Worm (Caenorhabditis elegans): ENCODE data around the gene rml-4.

DNA sequence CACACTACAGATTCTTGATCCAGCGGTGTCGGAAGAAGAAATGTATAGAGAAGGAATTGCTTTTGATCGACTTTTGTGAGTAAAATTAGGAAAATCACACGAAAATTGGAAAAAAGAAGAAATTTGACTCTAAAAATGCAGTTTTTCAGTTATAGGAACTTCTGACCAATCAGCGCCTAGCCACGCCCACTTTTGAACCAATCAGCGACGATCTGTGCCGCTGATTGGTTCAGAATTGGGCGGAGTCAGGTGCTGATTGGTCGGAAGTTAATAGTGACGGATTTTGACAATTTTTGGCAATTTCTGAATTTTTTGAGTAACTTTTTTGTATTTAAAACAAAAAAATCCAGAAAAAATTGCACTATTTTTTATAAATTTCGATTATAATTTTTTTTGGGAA, 46.6 kb downstream of the rml-4 start:
- TF ChIP-seq egl-27 (tag; optimal IDR thresholded peaks at IDR 0.05) (no peak), aha-1 (tag; optimal IDR thresholded peaks at IDR 0.05) (no peak), sox-4 (tag; optimal IDR thresholded peaks at IDR 0.05) (no peak), lin-14 (GFP tag; optimal IDR thresholded peaks at IDR 0.05) (no peak), lin-39 (tag; optimal IDR thresholded peaks at IDR 0.05) (no peak), nhr-237 (tag; optimal IDR thresholded peaks at IDR 0.05) (no peak), unc-130 (tag; optimal IDR thresholded peaks at IDR 0.05) (no peak), efl-1 (optimal IDR thresholded peaks at IDR 0.05) (no peak), efl-1 (GFP tag; optimal IDR thresholded peaks at IDR 0.05 in 1 of 2) (no peak), alr-1 (tag; optimal IDR thresholded peaks at IDR 0.05; ENCODE audit: borderline replicate concordance) (no peak), snpc-4 (tag; optimal IDR thresholded peaks at IDR 0.05) (no peak), ceh-8 (GFP tag; optimal IDR thresholded peaks at IDR 0.05) (no peak), nhr-77 (tag; optimal IDR thresholded peaks at IDR 0.05) (no peak), hlh-17 (GFP tag; optimal IDR thresholded peaks at IDR 0.05; ENCODE audit: borderline replicate concordance) (no peak)

All from whole organism, L1 larva.